Fruit fly (Drosophila melanogaster): ENCODE results near the gene mRpL28.

The mRpL28 gene

dm6 chr2L:5010784-5011260 lies 37.0 kb downstream of the mRpL28 start, which contains the start of the genes CG31917, Tfb5 and SelT:
Gene CG31917 (minus strand): TSS chr2L:5010834.
Gene Tfb5 (minus strand): TSS chr2L:5010834.
Gene SelT (plus strand): TSS chr2L:5010922.
- TF ChIP-seq OdsH (GFP tag; optimal IDR thresholded peaks at IDR 0.05): no peak
- no peak for TF ChIP-seq CG10669 (GFP tag; optimal IDR thresholded peaks at IDR 0.05)
- peak; percentile 54 for TF ChIP-seq Ets21C (GFP tag; optimal IDR thresholded peaks at IDR 0.05)
- no peak for TF ChIP-seq CG16779 (tag; optimal IDR thresholded peaks at IDR 0.05)
- no peak for TF ChIP-seq fd85E (GFP tag; optimal IDR thresholded peaks at IDR 0.05)
- TF ChIP-seq CG10631 (GFP tag; optimal IDR thresholded peaks at IDR 0.05): no peak
- peak; percentile 31 for TF ChIP-seq Sox15 (GFP tag; optimal IDR thresholded peaks at IDR 0.05)
- no peak for TF ChIP-seq CG7368 (GFP tag; optimal IDR thresholded peaks at IDR 0.05)
- TF ChIP-seq CG6163 (GFP tag; IDR thresholded peaks at IDR 0.05): peak; percentile 12; the same call in 1 of the 3 replicates
- peak; percentile 33 for TF ChIP-seq achi (GFP tag; optimal IDR thresholded peaks at IDR 0.05)
- no peak for TF ChIP-seq Met (GFP tag; optimal IDR thresholded peaks at IDR 0.05)
- TF ChIP-seq CG6808 (GFP tag; optimal IDR thresholded peaks at IDR 0.05): no peak
- TF ChIP-seq net (GFP tag; optimal IDR thresholded peaks at IDR 0.05): no peak
- TF ChIP-seq esn (GFP tag; optimal IDR thresholded peaks at IDR 0.05): peak; percentile 73
- peak; percentile 58 for TF ChIP-seq CG31627 (GFP tag; optimal IDR thresholded peaks at IDR 0.05)
- TF ChIP-seq CG6792 (GFP tag; optimal IDR thresholded peaks at IDR 0.05): peak; percentile 42
- TF ChIP-seq CG8319 (GFP tag; optimal IDR thresholded peaks at IDR 0.05): no peak
- TF ChIP-seq ss (GFP tag; optimal IDR thresholded peaks at IDR 0.05): no peak
- TF ChIP-seq Hr4 (GFP tag; optimal IDR thresholded peaks at IDR 0.05): no peak
- TF ChIP-seq spab (GFP tag; optimal IDR thresholded peaks at IDR 0.05): no peak
- TF ChIP-seq Eip75B (GFP tag; optimal IDR thresholded peaks at IDR 0.05): no peak
- no peak for TF ChIP-seq CG11294 (GFP tag; IDR thresholded peaks at IDR 0.05)
- no peak for TF ChIP-seq Sox102F (GFP tag; optimal IDR thresholded peaks at IDR 0.05)
- TF ChIP-seq salr (GFP tag; optimal IDR thresholded peaks at IDR 0.05): no peak
- TF ChIP-seq Hr38 (GFP tag; optimal IDR thresholded peaks at IDR 0.05): no peak
- TF ChIP-seq CG1621 (tag; optimal IDR thresholded peaks at IDR 0.05): no peak
- TF ChIP-seq topi (GFP tag; optimal IDR thresholded peaks at IDR 0.05): peak; percentile 43
- TF ChIP-seq CG11762 (GFP tag; optimal IDR thresholded peaks at IDR 0.05; ENCODE audit: insufficient read depth): no peak
- no peak for TF ChIP-seq CG6276 (GFP tag; optimal IDR thresholded peaks at IDR 0.05)
- peak; percentile 50 for TF ChIP-seq Sox14 (GFP tag; optimal IDR thresholded peaks at IDR 0.05)
- TF ChIP-seq CG3032 (tag; optimal IDR thresholded peaks at IDR 0.05): peak; percentile 48
- peak; percentile 65 for TF ChIP-seq Hr39 (GFP tag; optimal IDR thresholded peaks at IDR 0.05)
- no peak for TF ChIP-seq fd59A (GFP tag; optimal IDR thresholded peaks at IDR 0.05)
- peak; percentile 86 for TF ChIP-seq svp (GFP tag)
- TF ChIP-seq Blimp-1 (GFP tag; optimal IDR thresholded peaks at IDR 0.05): no peak
- peak; percentile 52 for TF ChIP-seq Ets96B (tag; optimal IDR thresholded peaks at IDR 0.05)
- TF ChIP-seq Lpt (GFP tag; optimal IDR thresholded peaks at IDR 0.05): no peak
- no peak for TF ChIP-seq CG8632 (GFP tag; optimal IDR thresholded peaks at IDR 0.05)
- no peak for TF ChIP-seq fkh (GFP tag; optimal IDR thresholded peaks at IDR 0.05)
- TF ChIP-seq Eip93F (GFP tag; optimal IDR thresholded peaks at IDR 0.05): no peak
- peak; percentile 65 for TF ChIP-seq lz (GFP tag; optimal IDR thresholded peaks at IDR 0.05)
- no peak for TF ChIP-seq CG9139 (GFP tag; optimal IDR thresholded peaks at IDR 0.05)
- peak; percentile 59 for TF ChIP-seq Smox (GFP tag; optimal IDR thresholded peaks at IDR 0.05)
- TF ChIP-seq CG32006 (GFP tag; optimal IDR thresholded peaks at IDR 0.05): no peak
- TF ChIP-seq CG8119 (GFP tag; IDR thresholded peaks at IDR 0.05): no peak
- TF ChIP-seq vri (GFP tag; optimal IDR thresholded peaks at IDR 0.05): no peak
- peak; percentile 65 for TF ChIP-seq acj6 (GFP tag; optimal IDR thresholded peaks at IDR 0.05)
- TF ChIP-seq dac (GFP tag; optimal IDR thresholded peaks at IDR 0.05): no peak
- TF ChIP-seq CG6854 (GFP tag; optimal IDR thresholded peaks at IDR 0.05): no peak
- TF ChIP-seq CG11902 (GFP tag; optimal IDR thresholded peaks at IDR 0.05): peak; percentile 1
- TF ChIP-seq Gug (GFP tag; IDR thresholded peaks at IDR 0.05): no peak
- no peak for TF ChIP-seq CG15336 (GFP tag; IDR thresholded peaks at IDR 0.05)
- TF ChIP-seq CG4318 (GFP tag; optimal IDR thresholded peaks at IDR 0.05): no peak
